Worm (Caenorhabditis elegans) whole organism, L1 larva: ENCODE results near the gene Y51A2A.6.

Source experiments
- dpl-1 ChIP-seq, 3 experiments: fragments of 150-350 bp in 2 of 3; sonication (generic microtip) in 1 of 3; optimal IDR thresholded peaks; 2 replicates each; lab custom pipeline; 2014 to 2017; ENCODE audit warnings: missing biosample characterization in 3 of 3, missing genetic modification characterization in 3 of 3, missing genetic modification reagents in 3 of 3
- lin-39 ChIP-seq: fragments of 150-350 bp; optimal IDR thresholded peaks from 2 replicates; lab custom pipeline; 2014; ENCODE audit warnings: missing biosample characterization, missing genetic modification reagents, missing genetic modification characterization

DNA sequence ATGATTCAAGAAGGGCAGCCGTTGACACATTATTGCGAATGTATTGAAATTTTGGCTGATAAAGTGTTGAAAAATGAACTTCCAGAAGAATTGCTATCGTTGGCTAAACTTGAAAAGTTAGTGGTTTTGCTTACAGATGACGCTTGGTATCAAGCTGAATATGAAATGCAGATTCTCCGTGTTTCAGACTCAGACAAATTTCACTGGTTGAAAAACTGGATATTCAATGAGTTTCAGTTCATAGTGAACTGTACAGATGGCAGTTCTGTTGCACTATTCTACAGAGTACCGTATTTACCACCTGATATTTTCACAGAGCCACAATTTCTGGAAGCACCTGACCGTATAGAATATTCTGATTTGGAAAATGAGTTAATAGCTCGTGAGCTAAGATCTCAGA, 3.2 kb upstream of the Y51A2A.6 start:
- TF ChIP-seq dpl-1 (GFP tag; optimal IDR thresholded peaks at IDR 0.05; lab: Kevin White, UChicago) (no peak), lin-39 (tag; lab: Kevin White, UChicago) (no peak)
